Worm (Caenorhabditis elegans): ENCODE data around the gene Y17G9B.11.
A peak's percentile ranks its signal among the peaks of the same experiment; 100 is the strongest.

Y17G9B.11 gene

ce11 chrIV:4748408-4749105 is 7.8 kb upstream of the Y17G9B.11 start, which contains the start of gene cyc-2.1 (continued):
- no peak for TF ChIP-seq ets-5 (GFP tag; IDR thresholded peaks at IDR 0.05)
- no peak for TF ChIP-seq vab-15 (tag; optimal IDR thresholded peaks at IDR 0.05)
- no peak for TF ChIP-seq C04F5.9 (tag; optimal IDR thresholded peaks at IDR 0.05)
- no peak for TF ChIP-seq hlh-4 (tag; optimal IDR thresholded peaks at IDR 0.05)
- TF ChIP-seq xbp-1 (tag; optimal IDR thresholded peaks at IDR 0.05) = peak; percentile 34
- no peak for TF ChIP-seq lir-3 (tag; optimal IDR thresholded peaks at IDR 0.05; ENCODE audit: poor library complexity)
- no peak for TF ChIP-seq nhr-11 (tag; optimal IDR thresholded peaks at IDR 0.05)
- TF ChIP-seq lin-35 (GFP tag; optimal IDR thresholded peaks at IDR 0.05) = peak; percentile 33 to 55
- TF ChIP-seq hpl-2 (GFP tag; optimal IDR thresholded peaks at IDR 0.05) = peak; percentile 26
- peak in 1 of 3 experiments; percentile 48 for TF ChIP-seq ceh-82 (tag; optimal IDR thresholded peaks at IDR 0.05)
- TF ChIP-seq jun-1 (tag; optimal IDR thresholded peaks at IDR 0.05) = no peak
- no peak for TF ChIP-seq unc-62 (GFP tag; optimal IDR thresholded peaks at IDR 0.05)
- peak; percentile 71 for TF ChIP-seq nhr-71 (tag; optimal IDR thresholded peaks at IDR 0.05)
- no peak for TF ChIP-seq ceh-63 (GFP tag; optimal IDR thresholded peaks at IDR 0.05)
- no peak for TF ChIP-seq grh-1 (GFP tag; IDR thresholded peaks at IDR 0.05)
- peak in 2 of 6 experiments; percentile 12 to 38 for TF ChIP-seq elt-3 (tag; optimal IDR thresholded peaks at IDR 0.05)
- TF ChIP-seq aly-2 (tag; optimal IDR thresholded peaks at IDR 0.05) = peak; percentile 42
- no peak for TF ChIP-seq sup-37 (GFP tag; optimal IDR thresholded peaks at IDR 0.05)
- no peak for TF ChIP-seq alr-1 (tag; optimal IDR thresholded peaks at IDR 0.05; ENCODE audit: borderline replicate concordance)
- peak; percentile 29 for TF ChIP-seq skn-1 (tag; optimal IDR thresholded peaks at IDR 0.05)
- no peak for TF ChIP-seq unc-98 (GFP tag; IDR thresholded peaks at IDR 0.05)
- TF ChIP-seq nhr-28 (tag; optimal IDR thresholded peaks at IDR 0.05) = no peak
- peak; percentile 70 for TF ChIP-seq snu-23 (GFP tag; optimal IDR thresholded peaks at IDR 0.05)
- TF ChIP-seq dpl-1 (GFP tag; optimal IDR thresholded peaks at IDR 0.05) = peak in 2 of 3 experiments; percentile 34
- no peak for TF ChIP-seq zag-1 (tag; optimal IDR thresholded peaks at IDR 0.05)
- peak; percentile 58 for TF ChIP-seq tbx-2 (tag; optimal IDR thresholded peaks at IDR 0.05)
- no peak for TF ChIP-seq nhr-76 (tag; optimal IDR thresholded peaks at IDR 0.05)
- TF ChIP-seq efl-3 (GFP tag; optimal IDR thresholded peaks at IDR 0.05) = no peak
- peak; percentile 80 to 91 for TF ChIP-seq lsy-2 (tag; optimal IDR thresholded peaks at IDR 0.05)
- peak; percentile 30 for TF ChIP-seq unc-86 (tag; optimal IDR thresholded peaks at IDR 0.05)
- no peak for TF ChIP-seq pqm-1 (tag; optimal IDR thresholded peaks at IDR 0.05)
- no peak for TF ChIP-seq unc-130 (tag; optimal IDR thresholded peaks at IDR 0.05)

ce11 chrIV:4749155-4749554 is 7.2 kb upstream of the Y17G9B.11 start:
- no peak for TF ChIP-seq sup-37 (GFP tag; optimal IDR thresholded peaks at IDR 0.05)
- peak; percentile 19 for TF ChIP-seq C34B4.2 (tag; optimal IDR thresholded peaks at IDR 0.05)
- 0 out of 2 replicates have a peak, but pooled peaks have one; percentile 35 for TF ChIP-seq mab-9 (GFP tag; IDR thresholded peaks at IDR 0.05)

ce11 chrIV:4749728-4750278 is 6.6 kb upstream of the Y17G9B.11 start, which contains the start of the genes rpl-20 and Y17G9B.5:
TSS of gene rpl-20 (minus strand) at chrIV:4749778.
TSS of gene Y17G9B.5 (plus strand) at chrIV:4750240.
- TF ChIP-seq elt-2 (tag; optimal IDR thresholded peaks at IDR 0.05) (peak; percentile 99), fkh-4 (tag; optimal IDR thresholded peaks at IDR 0.05; ENCODE audit: borderline replicate concordance) (peak; percentile 95), mep-1 (tag; optimal IDR thresholded peaks at IDR 0.05) (peak; percentile 100), lin-39 (tag; optimal IDR thresholded peaks at IDR 0.05) (peak; percentile 99), egl-13 (tag; optimal IDR thresholded peaks at IDR 0.05) (peak; percentile 100), nhr-90 (tag; optimal IDR thresholded peaks at IDR 0.05; ENCODE audit: poor library complexity) (peak; percentile 100), unc-30 (tag; optimal IDR thresholded peaks at IDR 0.05) (peak; percentile 91), lin-15B (tag; optimal IDR thresholded peaks at IDR 0.05) (peak; percentile 100), nhr-19 (GFP tag; conservative IDR thresholded peaks at IDR 0.05) (peak; percentile 100), ceh-8 (GFP tag; optimal IDR thresholded peaks at IDR 0.05) (peak; percentile 100), fos-1 (tag; optimal IDR thresholded peaks at IDR 0.05) (peak; percentile 99), ces-1 (GFP tag; optimal IDR thresholded peaks at IDR 0.05) (peak; percentile 81), efl-1 (optimal IDR thresholded peaks at IDR 0.05) (peak; percentile 97 to 98), efl-1 (GFP tag; optimal IDR thresholded peaks at IDR 0.05 in 1 of 2) (peak; percentile 91 to 99), nhr-76 (tag; optimal IDR thresholded peaks at IDR 0.05) (peak; percentile 81), ceh-90 (tag; optimal IDR thresholded peaks at IDR 0.05) (peak; percentile 75), pag-3 (tag; optimal IDR thresholded peaks at IDR 0.05; ENCODE audit: borderline replicate concordance, insufficient read depth) (peak; percentile 85)

All from whole organism, L1 larva.